Worm (Caenorhabditis elegans): ENCODE results near the gene R02D5.8.

ce11 chrV:14540932-14541331, 21.8 kb upstream of the R02D5.8 start:
- TF ChIP-seq dmd-4 (tag; optimal IDR thresholded peaks at IDR 0.05; ENCODE audit: borderline replicate concordance) (no peak), elt-4 (tag; optimal IDR thresholded peaks at IDR 0.05) (no peak), nfya-1 (tag; optimal IDR thresholded peaks at IDR 0.05) (no peak), ceh-19 (GFP tag; optimal IDR thresholded peaks at IDR 0.05) (no peak), fkh-10 (GFP tag; optimal IDR thresholded peaks at IDR 0.05) (no peak), tbx-7 (tag; optimal IDR thresholded peaks at IDR 0.05) (no peak), elt-2 (tag; optimal IDR thresholded peaks at IDR 0.05) (no peak), pag-3 (tag; optimal IDR thresholded peaks at IDR 0.05; ENCODE audit: borderline replicate concordance) (no peak), ceh-22 (tag; optimal IDR thresholded peaks at IDR 0.05) (no peak), nhr-11 (tag; optimal IDR thresholded peaks at IDR 0.05) (no peak), sox-4 (tag; optimal IDR thresholded peaks at IDR 0.05) (no peak), hlh-6 (tag; optimal IDR thresholded peaks at IDR 0.05) (no peak), ceh-9 (tag; optimal IDR thresholded peaks at IDR 0.05) (no peak)
